Worm (Caenorhabditis elegans) whole organism, early embryonic: ENCODE data around the gene srw-19.

Experiments
- ama-1 ChIP-seq: fragments of 150-350 bp; optimal IDR thresholded peaks from 2 replicates; lab custom pipeline; 2014
- ceh-36 ChIP-seq: sonication (generic microtip); optimal IDR thresholded peaks from 2 replicates; lab custom pipeline; 2016; ENCODE audit warnings: missing genetic modification characterization, inconsistent platforms, missing compliant biosample characterization
- ets-7 ChIP-seq: sonication (generic microtip); optimal IDR thresholded peaks from 2 replicates; lab custom pipeline; 2016; ENCODE audit warnings: missing genotype, missing genetic modification characterization, missing compliant biosample characterization
- tbx-37 ChIP-seq: fragments of 200-800 bp; sonication (Bioruptor generic); conservative IDR thresholded peaks from 2 replicates; pipeline ENCODE4 v1.3.6; 2022; ENCODE audit warnings: missing genetic modification reagents, missing genetic modification characterization, missing compliant biosample characterization

- TF ChIP-seq tbx-37 (GFP tag; lab: Robert Waterston, UW): no peak
- no peak for TF ChIP-seq ama-1 (lab: Kevin White, UChicago)
- no peak for TF ChIP-seq ceh-36 (tag; lab: Kevin White, UChicago)
- no peak for TF ChIP-seq ets-7 (tag; lab: Kevin White, UChicago)
Measured at ce11 chrV:15240215-15240614, 41.0 kb downstream of the srw-19 start, which contains the start of gene srw-11.
